Fruit fly (Drosophila melanogaster): ENCODE results near the gene Thor.

- peak; percentile 79 for TF ChIP-seq Clk (GFP tag; optimal IDR thresholded peaks at IDR 0.05)
- peak; percentile 59 for TF ChIP-seq CG5204 (GFP tag; optimal IDR thresholded peaks at IDR 0.05)
Measured at dm6 chr2L:3478034-3478880, at the start of gene Thor.
